Worm (Caenorhabditis elegans) whole organism, L4/young adult: Measurements from ENCODE around the gene F55G1.7.

Source experiments
- W03F9.2 ChIP-seq: fragments of 150-350 bp; optimal IDR thresholded peaks from 2 replicates; lab custom pipeline; 2014; ENCODE audit warnings: missing biosample characterization, missing genetic modification characterization
- dao-5 ChIP-seq: sonication (generic microtip); optimal IDR thresholded peaks from 2 replicates; lab custom pipeline; 2016; ENCODE audit warnings: missing genotype, missing genetic modification characterization, moderate library complexity, missing compliant biosample characterization
- him-1 ChIP-seq: sonication (generic microtip); optimal IDR thresholded peaks from 2 replicates; lab custom pipeline; 2016; ENCODE audit warnings: missing genotype, missing genetic modification reagents, missing genetic modification characterization, missing compliant biosample characterization

The F55G1.7 gene

DNA sequence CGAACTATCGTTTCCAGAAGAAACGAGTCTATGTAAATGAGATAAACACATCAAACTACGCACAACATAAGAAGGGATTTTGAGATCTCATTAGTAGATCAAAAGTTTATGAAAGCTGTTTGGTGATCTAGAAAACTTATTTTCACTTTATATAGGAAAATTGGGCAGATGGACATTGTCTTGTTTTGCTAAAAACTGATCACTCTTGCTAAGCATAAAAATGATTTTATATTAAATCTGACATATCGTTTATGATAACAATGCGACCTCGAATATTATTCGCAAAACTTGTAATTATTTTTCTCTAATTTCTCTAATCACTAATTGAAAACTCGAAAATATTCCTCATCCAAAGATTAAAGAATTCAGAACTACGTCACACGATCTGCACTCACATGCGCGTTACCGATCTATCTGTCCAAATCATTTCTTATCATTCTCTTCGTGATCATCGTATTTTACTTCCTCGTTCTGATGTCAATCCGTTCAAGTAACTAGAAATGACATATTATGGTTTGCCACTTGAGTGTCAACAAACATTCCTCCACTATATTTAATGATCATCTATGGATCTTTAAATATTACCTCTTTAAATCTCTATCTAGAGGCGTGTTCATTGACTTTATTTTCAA, at the start of gene F55G1.7:
F55G1.7 (minus strand) TSS at position 51 of the 632 bp plus-strand sequence.
- TF ChIP-seq him-1 (tag; lab: Kevin White, UChicago) (no peak), W03F9.2 (tag; lab: Kevin White, UChicago) (no peak)

DNA sequence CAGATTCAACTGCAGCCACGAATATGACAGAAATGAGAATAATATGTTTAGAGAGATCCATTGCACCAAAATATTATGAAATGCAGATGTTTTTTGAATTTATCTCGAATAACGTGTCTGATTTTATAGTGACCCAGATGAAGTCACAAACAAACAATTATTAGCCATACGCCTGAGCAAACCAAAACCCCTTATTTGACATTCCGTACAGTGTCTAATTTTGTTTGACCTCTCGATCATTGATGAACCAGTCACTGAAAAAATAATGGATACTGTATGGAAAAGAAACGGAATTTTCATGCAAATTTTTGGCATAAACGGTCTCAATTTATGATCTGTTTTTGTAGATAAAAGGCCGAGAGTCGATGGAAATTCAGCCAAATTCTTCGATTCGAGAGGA, 46.5 kb upstream of the F55G1.7 start, which contains the start of the genes R05G6.9 and R05G6.3:
R05G6.9 (minus strand) TSS at position 101 of the 400 bp plus-strand sequence.
R05G6.3 (plus strand) TSS at position 386 of the 400 bp plus-strand sequence.
- no peak for TF ChIP-seq W03F9.2 (tag; lab: Kevin White, UChicago)
- no peak for TF ChIP-seq dao-5
- TF ChIP-seq him-1 (tag; lab: Kevin White, UChicago), result no peak

ce11 chrIV:7512617-7513233, 43.1 kb upstream of the F55G1.7 start, which contains the start of the genes plc-4 and R05G6.4:
Gene plc-4 (minus strand): TSS chrIV:7512667.
Gene R05G6.4 (plus strand): TSS chrIV:7513233.
- TF ChIP-seq W03F9.2 (tag; lab: Kevin White, UChicago) (no peak), dao-5 (no peak), him-1 (tag; lab: Kevin White, UChicago) (no peak)

DNA sequence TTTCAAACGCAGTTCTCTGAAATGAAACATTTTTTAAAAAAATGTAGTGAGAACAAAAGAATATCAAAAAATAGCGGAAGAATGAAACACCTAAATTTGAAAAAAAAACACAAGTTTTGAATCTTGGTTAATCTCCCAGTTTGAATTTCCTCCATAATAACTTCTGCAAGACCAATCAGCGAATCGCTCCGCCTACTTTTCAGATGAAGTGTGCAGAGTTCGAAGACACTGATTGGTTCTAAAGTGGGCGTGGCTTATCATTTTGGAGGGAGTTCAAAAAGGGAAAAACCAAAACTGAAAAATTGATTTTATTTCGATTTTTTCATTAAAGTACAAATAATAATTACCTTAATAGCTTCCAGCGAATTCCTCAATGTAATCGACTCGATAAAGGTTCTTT, 41.2 kb upstream of the F55G1.7 start:
- TF ChIP-seq him-1 (tag; lab: Kevin White, UChicago) (no peak), dao-5 (no peak), W03F9.2 (tag; lab: Kevin White, UChicago) (no peak)

DNA sequence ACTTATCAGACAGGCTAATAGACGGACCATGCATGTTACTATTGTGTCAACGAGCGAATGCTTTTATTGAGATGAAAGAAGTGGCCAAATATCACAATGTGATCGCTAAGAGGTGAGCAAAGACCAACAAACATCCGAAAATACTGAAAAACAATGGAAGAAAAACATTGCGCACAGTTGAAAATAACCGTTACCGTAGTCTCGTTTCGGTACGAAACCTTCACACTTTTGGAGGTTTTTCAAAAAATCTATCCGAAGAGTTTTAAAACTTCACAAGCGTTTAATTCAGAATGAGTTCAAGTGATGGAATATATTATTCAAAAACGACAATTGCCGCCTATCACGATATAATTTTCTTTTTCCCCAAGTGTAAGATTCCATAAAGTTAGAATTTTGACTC, 39.2 kb upstream of the F55G1.7 start:
- TF ChIP-seq dao-5 (no peak), W03F9.2 (tag; lab: Kevin White, UChicago) (no peak), him-1 (tag; lab: Kevin White, UChicago) (no peak)

DNA sequence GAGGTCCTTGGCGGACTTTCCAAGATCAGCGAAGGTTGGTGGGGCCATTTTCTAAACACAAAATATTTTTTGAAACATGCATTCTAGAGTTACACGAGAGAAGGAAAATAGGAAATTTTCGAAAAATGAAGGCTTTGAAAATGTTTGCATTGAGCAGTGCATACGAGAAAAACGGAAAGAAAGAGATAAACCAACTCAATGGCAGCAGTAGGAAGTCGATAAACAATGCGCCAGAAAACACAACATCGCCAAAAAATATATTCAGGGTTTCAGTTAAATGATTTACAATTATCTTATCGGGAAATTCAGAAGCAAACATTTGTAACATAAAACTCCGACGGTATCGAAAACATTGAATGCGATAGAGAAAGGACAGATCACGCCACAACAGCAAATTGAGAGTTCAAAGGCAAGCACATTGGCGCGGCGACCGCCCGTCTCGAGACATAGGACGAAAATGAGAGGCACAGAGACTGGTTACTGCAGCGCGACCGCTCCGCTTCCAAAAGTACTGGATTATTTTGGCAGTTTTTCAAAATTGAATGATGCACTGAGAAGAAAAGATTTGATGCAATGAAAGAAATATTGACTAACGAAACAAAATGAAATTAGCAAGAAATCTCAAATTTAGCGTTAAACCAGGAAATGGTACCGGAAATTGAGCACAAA, 38.3 kb upstream of the F55G1.7 start, which contains the start of the genes vdac-1 and R05G6.5:
vdac-1 (minus strand) TSS at position 51 of the 669 bp plus-strand sequence.
R05G6.5 (plus strand) TSS at position 527 of the 669 bp plus-strand sequence.
- TF ChIP-seq him-1 (tag; lab: Kevin White, UChicago), result no peak
- no peak for TF ChIP-seq dao-5
- no peak for TF ChIP-seq W03F9.2 (tag; lab: Kevin White, UChicago)

ce11 chrIV:7507305-7507704, 37.7 kb upstream of the F55G1.7 start:
- no peak for TF ChIP-seq dao-5
- TF ChIP-seq W03F9.2 (tag; lab: Kevin White, UChicago), result no peak
- no peak for TF ChIP-seq him-1 (tag; lab: Kevin White, UChicago)

DNA sequence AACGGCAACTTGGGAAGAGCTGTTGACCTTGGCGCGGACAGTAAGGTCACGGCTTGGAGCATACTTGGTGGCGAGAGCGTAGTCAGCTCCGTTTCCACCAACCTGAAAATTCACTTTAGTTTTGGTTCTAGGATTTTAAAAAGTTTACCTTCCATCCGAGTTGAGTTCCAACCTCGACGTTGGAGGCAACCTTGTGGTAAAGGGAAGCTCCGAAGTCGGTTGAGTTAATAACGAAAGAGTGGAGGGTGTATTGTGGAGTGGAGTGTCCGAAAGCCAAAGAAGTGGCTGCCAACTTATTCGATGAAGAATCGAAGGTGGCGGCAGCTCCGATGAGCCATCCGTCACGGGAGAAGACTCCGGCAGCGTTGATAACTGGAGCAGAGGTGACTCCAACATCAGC, 37.1 kb upstream of the F55G1.7 start:
- TF ChIP-seq W03F9.2 (tag; lab: Kevin White, UChicago), result no peak
- no peak for TF ChIP-seq dao-5
- TF ChIP-seq him-1 (tag; lab: Kevin White, UChicago), result no peak

ce11 chrIV:7505866-7506488, 36.3 kb upstream of the F55G1.7 start:
- TF ChIP-seq dao-5, result no peak
- TF ChIP-seq him-1 (tag; lab: Kevin White, UChicago), result no peak
- no peak for TF ChIP-seq W03F9.2 (tag; lab: Kevin White, UChicago)

DNA sequence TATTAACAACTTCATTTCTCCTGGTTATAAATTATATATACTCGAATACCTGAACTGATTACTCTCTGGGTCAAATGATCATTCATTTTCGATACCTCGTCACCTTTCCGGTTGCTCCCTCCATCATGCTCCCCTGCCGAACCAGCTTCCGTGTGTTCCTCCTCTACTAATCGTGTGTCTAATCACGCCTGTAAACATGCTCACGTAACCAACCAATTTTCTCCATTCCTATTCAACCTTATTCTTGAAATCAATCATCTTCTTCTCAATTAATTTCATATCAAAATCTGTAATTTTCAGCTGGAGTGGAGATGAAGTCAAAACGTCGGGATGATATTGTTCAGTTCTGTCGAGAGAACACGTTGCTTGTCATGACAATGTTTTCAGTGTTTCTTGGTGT, 33.7 kb upstream of the F55G1.7 start, which contains the start of gene glt-6:
glt-6 (plus strand) TSS at position 301 of the 400 bp plus-strand sequence.
- TF ChIP-seq him-1 (tag; lab: Kevin White, UChicago), result no peak
- no peak for TF ChIP-seq dao-5
- TF ChIP-seq W03F9.2 (tag; lab: Kevin White, UChicago), result no peak

- TF ChIP-seq him-1 (tag; lab: Kevin White, UChicago) (no peak), dao-5 (no peak), W03F9.2 (tag; lab: Kevin White, UChicago) (no peak)
These were observed 31.7 kb upstream of the F55G1.7 start, which contains the start of gene F55G1.15 for ce11 chrIV:7501337-7501736. Gene F55G1.15 (minus strand): TSS chrIV:7501437.

- no peak for TF ChIP-seq him-1 (tag; lab: Kevin White, UChicago)
- no peak for TF ChIP-seq dao-5
- no peak for TF ChIP-seq W03F9.2 (tag; lab: Kevin White, UChicago)
These were observed 31.3 kb upstream of the F55G1.7 start for ce11 chrIV:7500924-7501323.

ce11 chrIV:7499302-7499701, 29.7 kb upstream of the F55G1.7 start:
- TF ChIP-seq dao-5 (no peak), him-1 (tag; lab: Kevin White, UChicago) (no peak), W03F9.2 (tag; lab: Kevin White, UChicago) (no peak)
